Worm (Caenorhabditis elegans): ENCODE data around the gene grl-22.

Gene grl-22

DNA sequence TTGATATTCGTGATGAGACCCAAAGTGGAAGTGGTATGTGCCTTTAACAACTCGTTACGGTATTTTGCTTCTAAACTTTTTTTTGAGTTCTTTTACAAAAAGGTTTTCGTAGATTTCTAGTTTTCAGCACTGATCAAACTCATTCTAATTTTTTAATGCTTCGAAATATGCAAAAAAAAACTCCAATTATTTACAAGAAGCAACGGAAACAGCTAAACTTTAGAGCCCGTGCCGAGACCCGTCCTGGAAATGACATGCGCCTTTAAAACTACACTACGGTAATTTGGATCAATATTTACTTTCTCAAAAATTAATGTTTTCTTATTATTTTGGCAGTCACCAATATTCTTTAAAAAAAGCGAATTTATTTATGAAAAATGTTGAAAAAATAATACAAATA is 33.3 kb downstream of the grl-22 start:
- TF ChIP-seq athp-1 (tag; optimal IDR thresholded peaks at IDR 0.05), result peak; percentile 16
- no peak for TF ChIP-seq sptf-2 (GFP tag; optimal IDR thresholded peaks at IDR 0.05)
- TF ChIP-seq ztf-25 (GFP tag; IDR thresholded peaks at IDR 0.05), result no peak
- no peak for TF ChIP-seq F49E8.2 (tag; optimal IDR thresholded peaks at IDR 0.05; ENCODE audit: insufficient read depth)
- TF ChIP-seq nfya-2 (GFP tag; IDR thresholded peaks at IDR 0.05), result no peak
- TF ChIP-seq Y53F4B.3 (GFP tag; IDR thresholded peaks at IDR 0.05), result no peak
- TF ChIP-seq lsl-1 (GFP tag; optimal IDR thresholded peaks at IDR 0.05), result peak; percentile 99
- TF ChIP-seq ztf-28 (GFP tag; IDR thresholded peaks at IDR 0.05), result no peak
- TF ChIP-seq Y53G8AR.9 (GFP tag; conservative IDR thresholded peaks at IDR 0.05), result no peak
- TF ChIP-seq F57A8.1 (GFP tag; optimal IDR thresholded peaks at IDR 0.05), result no peak
- peak; percentile 29 for TF ChIP-seq efl-1 (GFP tag; optimal IDR thresholded peaks at IDR 0.05)
- no peak for TF ChIP-seq lag-1 (GFP tag; IDR thresholded peaks at IDR 0.05)
- TF ChIP-seq lin-40 (tag; optimal IDR thresholded peaks at IDR 0.05), result no peak
- TF ChIP-seq ceh-91 (GFP tag; IDR thresholded peaks at IDR 0.05), result peak; percentile 68
- no peak for TF ChIP-seq lir-1 (GFP tag; conservative IDR thresholded peaks at IDR 0.05)
- TF ChIP-seq zim-3 (tag; optimal IDR thresholded peaks at IDR 0.05), result no peak
- TF ChIP-seq C06A6.2 (GFP tag; conservative IDR thresholded peaks at IDR 0.05), result no peak
- TF ChIP-seq D2030.7 (GFP tag; IDR thresholded peaks at IDR 0.05), result peak; percentile 65
- TF ChIP-seq rcor-1 (GFP tag; IDR thresholded peaks at IDR 0.05), result 0 out of 2 replicates have a peak, but pooled peaks have one; percentile 9
- no peak for TF ChIP-seq nfya-1 (tag; optimal IDR thresholded peaks at IDR 0.05; ENCODE audit: borderline replicate concordance, insufficient read depth)
- no peak for TF ChIP-seq F39B2.1 (GFP tag; IDR thresholded peaks at IDR 0.05)
- no peak for TF ChIP-seq ceh-100 (GFP tag; IDR thresholded peaks at IDR 0.05)
- peak; percentile 76 for TF ChIP-seq madf-8 (GFP tag; conservative IDR thresholded peaks at IDR 0.05)
- TF ChIP-seq gei-17 (GFP tag; optimal IDR thresholded peaks at IDR 0.05), result no peak
- no peak for TF ChIP-seq hlh-26 (GFP tag; conservative IDR thresholded peaks at IDR 0.05)
- TF ChIP-seq unc-130 (GFP tag; optimal IDR thresholded peaks at IDR 0.05), result no peak
- 0 out of 2 replicates have a peak, but pooled peaks have one; percentile 20 for TF ChIP-seq Y79H2A.3 (GFP tag; conservative IDR thresholded peaks at IDR 0.05)
- TF ChIP-seq dox-1 (GFP tag; IDR thresholded peaks at IDR 0.05), result peak; percentile 42; the same call in 1 of the 2 replicates
- TF ChIP-seq ama-1 (optimal IDR thresholded peaks at IDR 0.05), result no peak
- no peak for TF ChIP-seq ama-1 (GFP tag; optimal IDR thresholded peaks at IDR 0.05)
- no peak for TF ChIP-seq tbx-9 (tag; optimal IDR thresholded peaks at IDR 0.05; ENCODE audit: borderline replicate concordance)
- TF ChIP-seq snpc-3.4 (tag; optimal IDR thresholded peaks at IDR 0.05), result peak; percentile 75
- TF ChIP-seq Y95B8A.8 (GFP tag; IDR thresholded peaks at IDR 0.05), result 0 out of 2 replicates have a peak, but pooled peaks have one; percentile 28
- no peak for TF ChIP-seq ceh-40 (GFP tag; IDR thresholded peaks at IDR 0.05)
- TF ChIP-seq K12H6.12 (tag; optimal IDR thresholded peaks at IDR 0.05), result no peak
- TF ChIP-seq dpff-1 (tag; optimal IDR thresholded peaks at IDR 0.05), result no peak
- no peak for TF ChIP-seq rpc-1 (optimal IDR thresholded peaks at IDR 0.05)
- TF ChIP-seq rpc-1 (tag; optimal IDR thresholded peaks at IDR 0.05), result no peak
- peak; percentile 23 for TF ChIP-seq tbp1 (GFP tag; optimal IDR thresholded peaks at IDR 0.05)
- no peak for TF ChIP-seq sdz-38 (tag; optimal IDR thresholded peaks at IDR 0.05)
- TF ChIP-seq lsy-27 (tag; optimal IDR thresholded peaks at IDR 0.05; ENCODE audit: borderline replicate concordance, insufficient read depth), result no peak
- no peak for TF ChIP-seq ZK185.1 (tag; optimal IDR thresholded peaks at IDR 0.05; ENCODE audit: poor library complexity, severe bottlenecking)
- TF ChIP-seq madf-6 (GFP tag; IDR thresholded peaks at IDR 0.05), result peak; percentile 91
- peak; percentile 94 for TF ChIP-seq xnd-1 (tag; optimal IDR thresholded peaks at IDR 0.05)
- TF ChIP-seq Y56A3A.18 (GFP tag; IDR thresholded peaks at IDR 0.05), result no peak
- TF ChIP-seq madf-3 (GFP tag; IDR thresholded peaks at IDR 0.05), result no peak
- no peak for TF ChIP-seq F22D6.2 (tag; optimal IDR thresholded peaks at IDR 0.05)
- peak; percentile 22 for TF ChIP-seq tlf-1 (GFP tag; optimal IDR thresholded peaks at IDR 0.05)
- peak; percentile 36; the same call in 1 of the 2 replicates for TF ChIP-seq ekl-4 (GFP tag; IDR thresholded peaks at IDR 0.05)

Measured in whole organism, young adult.